Worm (Caenorhabditis elegans) whole organism, L3 larva: Measurements from ENCODE around the gene F55D1.1.
A peak's percentile ranks its signal among the peaks of the same experiment; 100 is the strongest.

ENCODE experiments used
- R02D3.7 ChIP-seq: fragments of 150-350 bp; optimal IDR thresholded peaks from 2 replicates; lab custom pipeline; 2014; ENCODE audit warnings: missing biosample characterization, missing genetic modification characterization
- ZK546.5 ChIP-seq: sonication (generic microtip); optimal IDR thresholded peaks from 2 replicates; lab custom pipeline; 2017; ENCODE audit warnings: missing biosample characterization, missing genetic modification characterization
- aly-2 ChIP-seq: fragments of 150-350 bp; optimal IDR thresholded peaks from 2 replicates; lab custom pipeline; 2014; ENCODE audit warnings: missing biosample characterization, missing genetic modification characterization
- ceh-16 ChIP-seq: sonication (generic microtip); optimal IDR thresholded peaks from 2 replicates; lab custom pipeline; 2017; ENCODE audit warnings: missing biosample characterization, missing genetic modification characterization
- ceh-28 ChIP-seq: fragments of 150-350 bp; optimal IDR thresholded peaks from 2 replicates; lab custom pipeline; 2014; ENCODE audit warnings: missing biosample characterization, missing genetic modification reagents, missing genetic modification characterization
- daf-12 ChIP-seq: fragments of 150-350 bp; optimal IDR thresholded peaks from 2 replicates; lab custom pipeline; 2014; ENCODE audit warnings: missing biosample characterization, missing genetic modification reagents, missing genetic modification characterization
- egl-5 ChIP-seq: fragments of 150-350 bp; optimal IDR thresholded peaks from 2 replicates; lab custom pipeline; 2017; ENCODE audit warnings: missing biosample characterization, missing genetic modification reagents, missing genetic modification characterization, inconsistent platforms
- elt-1 ChIP-seq: fragments of 150-350 bp; optimal IDR thresholded peaks from 2 replicates; lab custom pipeline; 2014; ENCODE audit warnings: missing biosample characterization, missing genetic modification characterization
- elt-2 ChIP-seq: sonication (generic microtip); optimal IDR thresholded peaks from 2 replicates; lab custom pipeline; 2016; ENCODE audit warnings: missing genetic modification reagents, mild to moderate bottlenecking, missing genetic modification characterization, missing compliant biosample characterization
- elt-3 ChIP-seq, 3 experiments: fragments of 150-350 bp in 1 of 3; sonication (generic microtip) in 2 of 3; optimal IDR thresholded peaks; 2 replicates in 2 of 3; 4 replicates in 1 of 3; lab custom pipeline; 2014 to 2017; ENCODE audit warnings: missing biosample characterization in 3 of 3, missing genetic modification characterization in 3 of 3
- fkh-10 ChIP-seq: sonication (generic microtip); optimal IDR thresholded peaks from 2 replicates; lab custom pipeline; 2017; ENCODE audit warnings: missing biosample characterization, missing genetic modification reagents, missing genetic modification characterization
- fkh-2 ChIP-seq: fragments of 150-350 bp; optimal IDR thresholded peaks from 2 replicates; lab custom pipeline; 2014; ENCODE audit warnings: missing biosample characterization, missing genetic modification reagents, missing genetic modification characterization
- fos-1 ChIP-seq: fragments of 150-350 bp; optimal IDR thresholded peaks from 2 replicates; lab custom pipeline; 2014; ENCODE audit warnings: missing biosample characterization, missing genetic modification characterization
- hmg-11 ChIP-seq: sonication (generic microtip); optimal IDR thresholded peaks from 2 replicates; lab custom pipeline; 2016; ENCODE audit warnings: missing genetic modification characterization, missing compliant biosample characterization
- jun-1 ChIP-seq: fragments of 150-350 bp; optimal IDR thresholded peaks from 2 replicates; lab custom pipeline; 2014; ENCODE audit warnings: missing biosample characterization, missing genetic modification reagents, missing genetic modification characterization
- lsy-12 ChIP-seq: sonication (generic microtip); optimal IDR thresholded peaks from 2 replicates; lab custom pipeline; 2016; ENCODE audit warnings: mild to moderate bottlenecking, missing genetic modification characterization, missing compliant biosample characterization
- mdl-1 ChIP-seq: fragments of 150-350 bp; optimal IDR thresholded peaks from 2 replicates; lab custom pipeline; 2014; ENCODE audit warnings: missing biosample characterization, missing genetic modification characterization
- mml-1 ChIP-seq: fragments of 150-350 bp; sonication (generic microtip); optimal IDR thresholded peaks from 3 replicates; lab custom pipeline; 2014; ENCODE audit warnings: missing biosample characterization, missing genetic modification characterization
- nfya-1 ChIP-seq: sonication (generic microtip); optimal IDR thresholded peaks from 2 replicates; lab custom pipeline; 2017; ENCODE audit warnings: missing genetic modification characterization, mild to moderate bottlenecking, missing compliant biosample characterization, antibody characterized with exemption, moderate library complexity; ENCODE audit not compliant: insufficient read depth
- nhr-237 ChIP-seq: fragments of 150-350 bp; optimal IDR thresholded peaks from 2 replicates; lab custom pipeline; 2014; ENCODE audit warnings: missing biosample characterization, missing genetic modification characterization
- nhr-25 ChIP-seq: sonication (generic microtip); optimal IDR thresholded peaks from 2 replicates; lab custom pipeline; 2017; ENCODE audit warnings: missing biosample characterization, missing genetic modification characterization
- nhr-43 ChIP-seq: sonication (generic microtip); optimal IDR thresholded peaks from 2 replicates; lab custom pipeline; 2016; ENCODE audit warnings: mild to moderate bottlenecking, missing genetic modification characterization, missing compliant biosample characterization; ENCODE audit not compliant: poor library complexity, severe bottlenecking
- nhr-67 ChIP-seq: fragments of 150-350 bp; optimal IDR thresholded peaks from 2 replicates; lab custom pipeline; 2014; ENCODE audit warnings: missing biosample characterization, missing genetic modification characterization
- nhr-76 ChIP-seq: fragments of 150-350 bp; sonication (generic microtip); optimal IDR thresholded peaks from 5 replicates; lab custom pipeline; 2014; ENCODE audit warnings: missing biosample characterization, missing genetic modification characterization
- nhr-77 ChIP-seq: fragments of 150-350 bp; optimal IDR thresholded peaks from 2 replicates; lab custom pipeline; 2014; ENCODE audit warnings: missing biosample characterization, missing genetic modification characterization
- pha-4 ChIP-seq: fragments of 150-350 bp; optimal IDR thresholded peaks from 2 replicates; lab custom pipeline; 2014; ENCODE audit warnings: missing biosample characterization, missing genetic modification reagents, missing genetic modification characterization
- pqm-1 ChIP-seq: fragments of 150-350 bp; optimal IDR thresholded peaks from 2 replicates; lab custom pipeline; 2017; ENCODE audit warnings: missing biosample characterization, missing genetic modification characterization, inconsistent platforms
- sea-2 ChIP-seq: fragments of 150-350 bp; sonication (generic microtip); optimal IDR thresholded peaks from 4 replicates; lab custom pipeline; 2014; ENCODE audit warnings: missing biosample characterization, missing genetic modification reagents, missing genetic modification characterization
- skn-1 ChIP-seq: fragments of 150-350 bp; optimal IDR thresholded peaks from 2 replicates; lab custom pipeline; 2014; ENCODE audit warnings: missing biosample characterization, missing genetic modification characterization
- snpc-4 ChIP-seq: fragments of 150-350 bp; optimal IDR thresholded peaks from 2 replicates; lab custom pipeline; 2014; ENCODE audit warnings: missing biosample characterization, missing genetic modification characterization
- unc-39 ChIP-seq: sonication (generic microtip); optimal IDR thresholded peaks from 4 replicates; lab custom pipeline; 2017; ENCODE audit warnings: missing biosample characterization, missing genetic modification characterization
- unc-62 ChIP-seq: fragments of 150-350 bp; sonication (generic microtip); optimal IDR thresholded peaks from 4 replicates; lab custom pipeline; 2014; ENCODE audit warnings: missing biosample characterization, missing genetic modification reagents, missing genetic modification characterization
- zag-1 ChIP-seq: fragments of 150-350 bp; optimal IDR thresholded peaks from 2 replicates; lab custom pipeline; 2014; ENCODE audit warnings: missing biosample characterization, missing genetic modification characterization
- ztf-11 ChIP-seq: fragments of 150-350 bp; optimal IDR thresholded peaks from 2 replicates; lab custom pipeline; 2014; ENCODE audit warnings: missing biosample characterization, missing genetic modification characterization
- ztf-4 ChIP-seq: fragments of 150-350 bp; optimal IDR thresholded peaks from 2 replicates; lab custom pipeline; 2014; ENCODE audit warnings: missing biosample characterization, missing genetic modification characterization

The F55D1.1 gene

DNA sequence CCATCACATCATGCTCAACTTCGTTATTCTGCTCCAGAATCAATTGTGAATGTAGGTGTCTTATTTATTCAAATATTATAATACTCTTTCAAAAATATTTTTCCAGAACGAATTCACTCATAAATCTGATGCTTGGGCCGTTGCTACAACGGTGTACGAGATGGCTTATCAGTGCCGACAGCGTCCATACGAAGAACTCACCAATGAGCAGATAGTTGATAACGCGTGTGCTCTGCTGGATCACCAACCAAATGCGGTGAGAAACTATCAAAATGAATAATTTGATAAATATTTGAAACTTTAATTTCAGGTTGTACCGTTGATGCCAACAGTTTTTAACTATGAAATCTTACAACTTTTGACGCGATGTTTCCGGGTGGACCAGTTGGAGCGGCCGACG is 24.0 kb upstream of the F55D1.1 start:
- TF ChIP-seq nhr-237 (no peak), pqm-1 (tag; lab: Kevin White, UChicago) (peak; percentile 37), zag-1 (tag; lab: Kevin White, UChicago) (no peak), pha-4 (tag; lab: Kevin White, UChicago) (no peak), elt-2 (tag; lab: Kevin White, UChicago) (peak; percentile 82), ceh-28 (tag; lab: Kevin White, UChicago) (no peak)

DNA sequence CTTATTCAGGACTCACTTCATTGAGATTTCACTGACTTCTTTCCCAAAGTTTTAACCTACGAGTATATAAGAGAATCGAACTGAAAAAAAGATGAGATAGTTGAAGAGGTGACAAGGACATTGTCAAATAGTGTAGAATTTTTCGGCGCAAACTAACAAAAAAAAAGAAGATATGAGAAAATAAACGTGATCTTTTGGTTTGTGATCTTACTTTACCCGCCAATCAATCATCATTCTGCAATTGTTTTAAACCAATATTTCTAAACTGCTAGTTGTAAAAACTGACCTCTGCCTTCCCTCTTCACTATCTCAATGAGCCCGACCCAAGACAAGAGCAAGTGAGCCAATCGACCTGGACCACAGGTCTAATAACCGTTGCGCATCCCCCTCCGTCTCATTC is 23.5 kb upstream of the F55D1.1 start:
- TF ChIP-seq sea-2 (GFP tag; lab: Kevin White, UChicago) (no peak), nhr-77 (tag; lab: Kevin White, UChicago) (no peak), nhr-67 (no peak), ztf-11 (tag; lab: Kevin White, UChicago) (no peak), snpc-4 (tag; lab: Kevin White, UChicago) (no peak), lsy-12 (tag; lab: Kevin White, UChicago) (no peak), fkh-2 (no peak), ceh-28 (tag; lab: Kevin White, UChicago) (no peak), daf-12 (no peak), elt-3 (tag; optimal IDR thresholded peaks at IDR 0.05; lab: Kevin White, UChicago) (no peak), egl-5 (tag; lab: Kevin White, UChicago) (no peak), jun-1 (no peak), ZK546.5 (no peak), unc-62 (no peak), fos-1 (tag; lab: Kevin White, UChicago) (no peak)

DNA sequence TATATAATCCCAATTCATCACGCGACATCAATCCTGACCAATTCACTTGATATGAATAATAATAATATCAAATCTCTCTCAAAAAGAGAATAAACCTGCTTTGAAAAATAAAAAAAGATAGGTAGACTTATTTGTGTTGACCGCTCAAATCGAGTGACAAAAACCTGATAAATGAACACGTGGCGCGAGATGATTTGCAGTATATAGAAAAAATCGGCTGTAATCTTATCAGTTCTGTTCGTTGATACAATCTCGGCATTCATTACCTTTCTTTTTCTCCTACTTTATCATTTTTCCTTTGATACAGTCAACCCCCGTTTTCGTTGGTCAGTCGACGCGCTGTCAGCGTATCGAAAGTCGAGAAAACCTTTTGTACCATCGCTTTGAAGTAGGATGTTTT is 22.3 kb upstream of the F55D1.1 start:
- TF ChIP-seq nhr-43 (tag; lab: Kevin White, UChicago) (peak; percentile 64), sea-2 (GFP tag; lab: Kevin White, UChicago) (no peak), unc-62 (no peak), fos-1 (tag; lab: Kevin White, UChicago) (no peak), mml-1 (tag; lab: Kevin White, UChicago) (no peak), elt-2 (tag; lab: Kevin White, UChicago) (peak; percentile 96), jun-1 (peak; percentile 57), nfya-1 (tag; lab: Kevin White, UChicago) (peak; percentile 38), pha-4 (tag; lab: Kevin White, UChicago) (no peak), hmg-11 (tag; lab: Kevin White, UChicago) (no peak), nhr-77 (tag; lab: Kevin White, UChicago) (no peak), nhr-67 (no peak), elt-3 (tag; optimal IDR thresholded peaks at IDR 0.05; lab: Kevin White, UChicago) (peak; percentile 26 to 92 (median 91)), R02D3.7 (tag; lab: Kevin White, UChicago) (peak; percentile 9), aly-2 (tag; lab: Kevin White, UChicago) (no peak), ceh-16 (no peak), fkh-10 (GFP tag; lab: Kevin White, UChicago) (no peak), pqm-1 (tag; lab: Kevin White, UChicago) (peak; percentile 71), nhr-76 (tag; lab: Kevin White, UChicago) (no peak)
- TF ChIP-seq, all 47 proteins: peak for 7

DNA sequence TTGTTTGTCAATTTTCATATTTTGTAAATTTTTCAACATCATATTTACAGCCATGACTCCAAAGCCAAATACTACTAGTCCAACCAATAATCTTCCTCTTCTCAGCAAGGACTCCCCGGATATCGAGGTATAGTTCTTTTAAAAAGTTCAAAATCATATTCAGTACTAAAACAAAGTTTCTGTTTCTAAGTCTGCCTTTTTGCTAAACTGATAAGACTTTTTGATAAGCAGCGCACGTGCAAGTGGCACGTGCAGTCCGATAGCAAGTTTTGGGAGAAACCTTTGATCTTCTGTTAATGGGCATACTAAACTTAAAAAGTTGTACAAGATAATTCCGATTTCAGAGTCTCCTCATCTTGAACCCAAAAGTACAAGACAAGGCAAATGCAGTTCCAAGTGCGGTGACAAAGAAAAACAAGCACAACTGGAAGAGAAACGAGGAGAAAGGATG is 21.8 kb upstream of the F55D1.1 start, which contains the start of gene dpyd-1:
TSS of gene dpyd-1 (plus strand) at position 51 of the 451 bp plus-strand sequence.
- TF ChIP-seq unc-39 (no peak), elt-1 (tag; lab: Kevin White, UChicago) (no peak), pha-4 (tag; lab: Kevin White, UChicago) (peak; percentile 46), ztf-4 (no peak), nhr-25 (tag; lab: Kevin White, UChicago) (peak; percentile 36), elt-2 (tag; lab: Kevin White, UChicago) (peak; percentile 85), mdl-1 (tag; lab: Kevin White, UChicago) (peak; percentile 57), mml-1 (tag; lab: Kevin White, UChicago) (peak; percentile 44), pqm-1 (tag; lab: Kevin White, UChicago) (peak; percentile 78), skn-1 (tag; lab: Kevin White, UChicago) (no peak)
